Fruit fly (Drosophila melanogaster) whole organism, pupa: ENCODE measurements around the gene pHCl-1.

Experiments used
- CG10348 ChIP-seq: fragments of 200-800 bp; sonication (Bioruptor generic); IDR thresholded peaks from 2 replicates; pipeline ENCODE4 v1.3.6; 2022; ENCODE audit warnings: missing biosample characterization, missing genetic modification characterization
- CG14655 ChIP-seq: fragments of 200-800 bp; sonication (Bioruptor generic); optimal IDR thresholded peaks from 3 replicates; lab custom pipeline; 2017; ENCODE audit warnings: mild to moderate bottlenecking, missing biosample characterization, missing genetic modification reagents, missing genetic modification characterization
- CG4496 ChIP-seq: fragments of 200-800 bp; sonication (Bioruptor generic); IDR thresholded peaks from 3 replicates; pipeline ENCODE4 v1.3.6; 2022; ENCODE audit warnings: missing biosample characterization, missing genetic modification characterization
- CG8159 ChIP-seq: fragments of 200-800 bp; sonication (Bioruptor generic); optimal IDR thresholded peaks from 3 replicates; lab custom pipeline; 2018; ENCODE audit warnings: missing biosample characterization, mild to moderate bottlenecking, missing genetic modification characterization, moderate library complexity
- EcR ChIP-seq: fragments of 200-800 bp; sonication (Bioruptor generic); optimal IDR thresholded peaks from 3 replicates; lab custom pipeline; 2019; ENCODE audit warnings: missing biosample characterization, missing genetic modification characterization, mild to moderate bottlenecking, moderate library complexity, missing genetic modification reagents
- Ets98B ChIP-seq: fragments of 200-800 bp; sonication (Bioruptor generic); IDR thresholded peaks from 2 replicates; pipeline ENCODE4 v1.3.6; 2022; ENCODE audit warnings: missing biosample characterization, missing genetic modification characterization
- Pif1A ChIP-seq: fragments of 200-800 bp; sonication (Bioruptor generic); optimal IDR thresholded peaks from 3 replicates; lab custom pipeline; 2016; ENCODE audit warnings: missing biosample characterization, missing genetic modification characterization
- Pif1B ChIP-seq: fragments of 200-800 bp; sonication (Bioruptor generic); optimal IDR thresholded peaks from 3 replicates; lab custom pipeline; 2016; ENCODE audit warnings: missing biosample characterization, missing genetic modification characterization
- rn ChIP-seq: fragments of 200-800 bp; sonication (Bioruptor generic); IDR thresholded peaks from 2 replicates; pipeline ENCODE4 v1.3.6; 2022; ENCODE audit warnings: missing biosample characterization, missing genetic modification characterization

- TF ChIP-seq CG4496 (GFP tag; lab: Robert Waterston, UW) (no peak), EcR (no peak), rn (GFP tag; lab: Robert Waterston, UW) (no peak), CG10348 (GFP tag; lab: Robert Waterston, UW) (no peak), Pif1A (GFP tag; lab: Kevin White, UChicago) (no peak), CG8159 (peak; percentile 35), Pif1B (GFP tag; lab: Kevin White, UChicago) (no peak), CG14655 (no peak), Ets98B (GFP tag; lab: Robert Waterston, UW) (no peak)
Measured at dm6 chr3L:15847224-15847623, 51.6 kb downstream of the pHCl-1 start.
